Fruit fly (Drosophila melanogaster): ENCODE data around the gene CG10375.

CG10375 gene

DNA sequence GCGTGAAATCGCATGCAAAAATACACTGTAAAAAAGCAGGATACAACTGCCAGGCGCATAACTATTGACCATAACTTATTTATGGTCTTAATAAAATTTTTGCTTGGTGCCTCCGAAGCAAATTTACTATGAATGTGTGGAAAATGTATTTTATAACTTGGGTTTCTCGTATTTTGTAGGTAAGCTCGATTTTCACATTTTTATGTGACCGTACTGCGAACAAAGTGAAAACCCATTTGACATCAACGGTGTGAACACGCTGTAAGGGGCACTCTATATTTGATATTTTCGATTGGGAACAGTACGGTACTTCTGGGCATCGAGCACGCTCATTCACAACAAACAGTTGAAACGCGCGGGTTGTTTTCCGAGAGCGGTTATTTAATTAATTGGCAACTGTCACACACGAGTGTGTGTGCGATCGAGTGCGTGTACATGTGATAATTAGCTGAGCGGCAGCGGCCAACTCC, 14.0 kb downstream of the CG10375 start, which contains the start of the genes Nup98-96 and mbc (continued):
- TF ChIP-seq Blimp-1 (GFP tag; optimal IDR thresholded peaks at IDR 0.05) (peak; percentile 72), Aef1 (GFP tag; IDR thresholded peaks at IDR 0.05) (peak; percentile 90), Dip3 (GFP tag; optimal IDR thresholded peaks at IDR 0.05) (peak; percentile 93), CG6854 (GFP tag; optimal IDR thresholded peaks at IDR 0.05) (no peak), pum (GFP tag; optimal IDR thresholded peaks at IDR 0.05) (peak; percentile 95), br (optimal IDR thresholded peaks at IDR 0.05) (no peak), cad (GFP tag; optimal IDR thresholded peaks at IDR 0.05) (no peak), CG16779 (GFP tag; IDR thresholded peaks at IDR 0.05) (no peak), CG2129 (GFP tag; IDR thresholded peaks at IDR 0.05; ENCODE audit: partially characterized antibody) (no peak), Hr51 (GFP tag; optimal IDR thresholded peaks at IDR 0.05) (peak; percentile 80 to 85), CG3065 (GFP tag; optimal IDR thresholded peaks at IDR 0.05) (peak; percentile 77), CG11723 (GFP tag; optimal IDR thresholded peaks at IDR 0.05) (peak; percentile 70), ranshi (GFP tag; IDR thresholded peaks at IDR 0.05) (peak; percentile 84), CG15269 (tag; optimal IDR thresholded peaks at IDR 0.05) (peak; percentile 81), CG4424 (GFP tag; optimal IDR thresholded peaks at IDR 0.05) (peak; percentile 86), zfh1 (GFP tag; IDR thresholded peaks at IDR 0.05) (peak; percentile 70; the same call in 2 of the 3 replicates), pb (GFP tag; optimal IDR thresholded peaks at IDR 0.05) (peak; percentile 76), nau (GFP tag; optimal IDR thresholded peaks at IDR 0.05) (no peak), bcd (GFP tag; optimal IDR thresholded peaks at IDR 0.05) (peak; percentile 84), run (tag; optimal IDR thresholded peaks at IDR 0.05) (peak; percentile 6), vnd (GFP tag; IDR thresholded peaks at IDR 0.05; ENCODE audit: partially characterized antibody) (no peak), peb (GFP tag; IDR thresholded peaks at IDR 0.05) (peak; percentile 71), crol (GFP tag; IDR thresholded peaks at IDR 0.05) (no peak), chinmo (GFP tag; IDR thresholded peaks at IDR 0.05; ENCODE audit: partially characterized antibody) (peak; percentile 88; the same call in 2 of the 4 replicates), kay (GFP tag; optimal IDR thresholded peaks at IDR 0.05) (peak; percentile 71), CG9932 (GFP tag; IDR thresholded peaks at IDR 0.05) (peak; percentile 91), her (GFP tag; optimal IDR thresholded peaks at IDR 0.05) (peak; percentile 82), Ada2b (GFP tag; IDR thresholded peaks at IDR 0.05) (peak; percentile 78), CG2678 (tag; optimal IDR thresholded peaks at IDR 0.05) (peak; percentile 85), Doc2 (GFP tag; IDR thresholded peaks at IDR 0.05) (0 out of 2 replicates have a peak, but pooled peaks have one; percentile 12), Tbp (GFP tag; optimal IDR thresholded peaks at IDR 0.05) (no peak), BtbVII (GFP tag; optimal IDR thresholded peaks at IDR 0.05) (peak; percentile 51), Med (GFP tag) (peak; percentile 98), CG34376 (GFP tag; optimal IDR thresholded peaks at IDR 0.05) (peak; percentile 44), Oli (tag; optimal IDR thresholded peaks at IDR 0.05) (peak; percentile 82), Bgb (GFP tag; IDR thresholded peaks at IDR 0.05; ENCODE audit: partially characterized antibody) (peak; percentile 63; the same call in 1 of the 2 replicates), so (GFP tag; IDR thresholded peaks at IDR 0.05) (no peak), Trl (optimal IDR thresholded peaks at IDR 0.05) (peak in 1 of 2 experiments; percentile 24), Trl (GFP tag; optimal IDR thresholded peaks at IDR 0.05) (peak; percentile 90), Ssrp (tag; optimal IDR thresholded peaks at IDR 0.05) (peak; percentile 84)

All from whole organism, embryonic.